Worm (Caenorhabditis elegans) whole organism, L4 larva: ENCODE data around the gene sre-27.
A peak's percentile ranks its signal among the peaks of the same experiment; 100 is the strongest.

ENCODE experiments used
- F44E2.7 ChIP-seq: fragments of 200-800 bp; sonication (Bioruptor generic); IDR thresholded peaks from 2 replicates; pipeline ENCODE4 v2.1.2; 2022; ENCODE audit warnings: missing genetic modification characterization, missing compliant biosample characterization
- R02D3.7 ChIP-seq: fragments of 150-350 bp; sonication (generic microtip); optimal IDR thresholded peaks from 3 replicates; lab custom pipeline; 2014; ENCODE audit warnings: missing biosample characterization, missing genetic modification characterization
- T20F7.1 ChIP-seq: fragments of 200-800 bp; sonication (Bioruptor generic); optimal IDR thresholded peaks from 2 replicates; lab custom pipeline; 2018; ENCODE audit warnings: mild to moderate bottlenecking, missing genetic modification characterization, missing compliant biosample characterization
- Y105C5A.15 ChIP-seq: fragments of 200-800 bp; sonication (Bioruptor generic); IDR thresholded peaks from 2 replicates; pipeline ENCODE4 v1.3.6; 2022; ENCODE audit warnings: missing genetic modification characterization, missing compliant biosample characterization
- aha-1 ChIP-seq: fragments of 150-350 bp; peaks from one replicate; lab custom pipeline; 2014; ENCODE audit warnings: missing biosample characterization, missing genetic modification characterization
- arid-1 ChIP-seq: fragments of 200-800 bp; sonication (Bioruptor generic); conservative IDR thresholded peaks from 2 replicates; pipeline ENCODE4 v1.3.6; 2022; ENCODE audit warnings: missing genetic modification reagents, missing genetic modification characterization, missing compliant biosample characterization
- ceh-44 ChIP-seq: fragments of 200-800 bp; sonication (Bioruptor generic); IDR thresholded peaks from 2 replicates; pipeline ENCODE4 v1.3.6; 2022; ENCODE audit warnings: missing genetic modification reagents, missing genetic modification characterization, missing compliant biosample characterization
- cey-2 ChIP-seq: sonication (generic microtip); optimal IDR thresholded peaks from 3 replicates; lab custom pipeline; 2017; ENCODE audit warnings: missing genetic modification characterization, mild to moderate bottlenecking, missing compliant biosample characterization, antibody characterized with exemption, borderline replicate concordance; ENCODE audit not compliant: insufficient read depth
- ctbp-1 ChIP-seq: fragments of 200-800 bp; sonication (Bioruptor generic); IDR thresholded peaks from 2 replicates; pipeline ENCODE4 v1.3.6; 2022; ENCODE audit warnings: missing genetic modification reagents, missing genetic modification characterization, missing compliant biosample characterization
- dpl-1 ChIP-seq: fragments of 150-350 bp; optimal IDR thresholded peaks from 2 replicates; lab custom pipeline; 2014; ENCODE audit warnings: missing biosample characterization, missing genetic modification reagents, missing genetic modification characterization
- egl-43 ChIP-seq: fragments of 200-800 bp; sonication (Bioruptor generic); IDR thresholded peaks from 2 replicates; pipeline ENCODE4 v1.3.6; 2022; ENCODE audit warnings: missing genetic modification reagents, missing genetic modification characterization, missing compliant biosample characterization
- fkh-10 ChIP-seq: fragments of 150-350 bp; optimal IDR thresholded peaks from 2 replicates; lab custom pipeline; 2014; ENCODE audit warnings: missing biosample characterization, missing genetic modification reagents, missing genetic modification characterization
- hif-1 ChIP-seq, 2 experiments: sonication (generic microtip); optimal IDR thresholded peaks; 2 replicates each; lab custom pipeline; 2016 to 2017; ENCODE audit warnings: missing compliant biosample characterization in 2 of 2, missing genetic modification characterization in 2 of 2, missing genetic modification reagents in 2 of 2, missing genotype in 2 of 2, mild to moderate bottlenecking in 1 of 2
- hlh-11 ChIP-seq: fragments of 200-800 bp; sonication (Bioruptor generic); optimal IDR thresholded peaks from 2 replicates; lab custom pipeline; 2018; ENCODE audit warnings: mild to moderate bottlenecking, missing genetic modification characterization, missing compliant biosample characterization
- hmg-1.1 ChIP-seq: fragments of 200-800 bp; sonication (Bioruptor generic); IDR thresholded peaks from 2 replicates; pipeline ENCODE4 v1.3.6; 2022; ENCODE audit warnings: missing genetic modification reagents, missing genetic modification characterization, missing compliant biosample characterization
- jun-1 ChIP-seq: fragments of 150-350 bp; optimal IDR thresholded peaks from 2 replicates; lab custom pipeline; 2014; ENCODE audit warnings: missing biosample characterization, missing genetic modification reagents, missing genetic modification characterization
- lin-38 ChIP-seq: fragments of 200-800 bp; sonication (Bioruptor generic); IDR thresholded peaks from 2 replicates; pipeline ENCODE4 v1.3.6; 2022; ENCODE audit warnings: missing genetic modification reagents, missing genetic modification characterization, missing compliant biosample characterization
- lsy-2 ChIP-seq, 2 experiments: fragments of 150-350 bp in 1 of 2; sonication (generic microtip) in 1 of 2; optimal IDR thresholded peaks; 2 replicates each; lab custom pipeline; 2014 to 2017; ENCODE audit warnings: missing biosample characterization in 2 of 2, missing genetic modification characterization in 2 of 2
- madf-9 ChIP-seq: fragments of 200-800 bp; sonication (Bioruptor generic); conservative IDR thresholded peaks from 2 replicates; pipeline ENCODE4 v1.3.6; 2022; ENCODE audit warnings: missing genetic modification reagents, missing genetic modification characterization, missing compliant biosample characterization
- mdt-29 ChIP-seq: fragments of 200-800 bp; sonication (Bioruptor generic); IDR thresholded peaks from 2 replicates; pipeline ENCODE4 v1.3.6; 2022; ENCODE audit warnings: missing genetic modification reagents, missing genetic modification characterization, missing compliant biosample characterization
- nhr-11 ChIP-seq: fragments of 150-350 bp; optimal IDR thresholded peaks from 2 replicates; lab custom pipeline; 2014; ENCODE audit warnings: missing biosample characterization, missing genetic modification characterization
- nhr-111 ChIP-seq: fragments of 200-800 bp; sonication (Bioruptor generic); optimal IDR thresholded peaks from 2 replicates; lab custom pipeline; 2018; ENCODE audit warnings: mild to moderate bottlenecking, missing genetic modification characterization, missing compliant biosample characterization
- nhr-237 ChIP-seq: sonication (generic microtip); optimal IDR thresholded peaks from 2 replicates; lab custom pipeline; 2017; ENCODE audit warnings: missing biosample characterization, missing genetic modification characterization
- nhr-42 ChIP-seq: fragments of 200-800 bp; sonication (Bioruptor generic); IDR thresholded peaks from 2 replicates; pipeline ENCODE4 v1.3.6; 2022; ENCODE audit warnings: missing genetic modification characterization, missing compliant biosample characterization
- nhr-6 ChIP-seq: fragments of 150-350 bp; optimal IDR thresholded peaks from 2 replicates; lab custom pipeline; 2014; ENCODE audit warnings: missing biosample characterization, missing genetic modification characterization
- pha-4 ChIP-seq, 2 experiments: fragments of 150-350 bp in 1 of 2; fragments of 200-800 bp in 1 of 2; sonication (Bioruptor generic) in 1 of 2; IDR thresholded peaks in 1 of 2; optimal IDR thresholded peaks in 1 of 2; 2 replicates each; pipeline versions ENCODE4 v1.3.6 to Lab custom; 2014 to 2022; ENCODE audit warnings: missing genetic modification characterization in 2 of 2, missing genetic modification reagents in 2 of 2, missing biosample characterization in 1 of 2, missing compliant biosample characterization in 1 of 2
- php-3 ChIP-seq: fragments of 200-800 bp; sonication (Bioruptor generic); IDR thresholded peaks from 2 replicates; pipeline ENCODE4 v1.3.6; 2022; ENCODE audit warnings: missing genetic modification reagents, missing genetic modification characterization, missing compliant biosample characterization
- pqm-1 ChIP-seq: sonication (generic microtip); optimal IDR thresholded peaks from 2 replicates; lab custom pipeline; 2017; ENCODE audit warnings: missing biosample characterization, missing genetic modification characterization
- rbr-2 ChIP-seq: sonication (generic microtip); optimal IDR thresholded peaks from 2 replicates; lab custom pipeline; 2016; ENCODE audit warnings: missing genotype, missing genetic modification characterization, missing compliant biosample characterization
- sdz-12 ChIP-seq: fragments of 200-800 bp; sonication (Bioruptor generic); optimal IDR thresholded peaks from 2 replicates; lab custom pipeline; 2018; ENCODE audit warnings: mild to moderate bottlenecking, missing genetic modification characterization, missing compliant biosample characterization
- set-16 ChIP-seq: fragments of 200-800 bp; sonication (Bioruptor generic); IDR thresholded peaks from 2 replicates; pipeline ENCODE4 v1.3.6; 2022; ENCODE audit warnings: missing genetic modification reagents, missing genetic modification characterization, missing compliant biosample characterization
- unc-62 ChIP-seq, 3 experiments: fragments of 150-350 bp in 1 of 3; sonication (generic microtip); optimal IDR thresholded peaks in 2 of 3; peaks in 1 of 3; 1 replicate in 1 of 3; 2 replicates in 2 of 3; lab custom pipeline; 2014 to 2017; ENCODE audit warnings: missing biosample characterization in 3 of 3, missing genetic modification characterization in 3 of 3, missing genetic modification reagents in 3 of 3, missing genotype in 1 of 3
- vab-7 ChIP-seq: fragments of 200-800 bp; sonication (Bioruptor generic); IDR thresholded peaks from 2 replicates; pipeline ENCODE4 v1.3.6; 2022; ENCODE audit warnings: missing genetic modification reagents, missing genetic modification characterization, missing compliant biosample characterization
- ztf-7 ChIP-seq: fragments of 150-350 bp; optimal IDR thresholded peaks from 2 replicates; lab custom pipeline; 2014; ENCODE audit warnings: missing biosample characterization, missing genetic modification characterization

Gene sre-27

DNA sequence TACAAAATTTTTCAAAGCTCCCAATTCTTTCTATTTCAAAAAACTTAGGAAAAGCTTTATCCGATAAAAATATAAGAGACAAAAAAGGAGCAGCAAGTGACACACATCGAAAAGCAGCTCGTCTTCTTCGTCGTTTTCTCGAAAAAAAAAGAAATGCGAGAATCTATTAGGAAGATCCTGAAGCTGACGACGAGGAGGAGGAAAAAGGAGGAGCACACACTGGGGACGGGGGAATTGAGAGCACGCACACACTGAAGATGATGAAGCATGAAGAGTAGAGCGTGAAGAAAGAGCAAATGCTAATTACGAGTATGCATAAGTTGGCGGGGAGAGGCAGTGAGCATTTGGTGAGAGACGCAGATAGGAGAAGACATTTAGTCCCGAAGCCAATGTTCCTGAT, 43.5 kb downstream of the sre-27 start:
- TF ChIP-seq hlh-11 (tag; lab: Kevin White, UChicago) (no peak), nhr-42 (GFP tag; lab: Robert Waterston, UW) (no peak), nhr-11 (tag; lab: Kevin White, UChicago) (no peak), fkh-10 (GFP tag; lab: Kevin White, UChicago) (peak; percentile 55), ctbp-1 (GFP tag; lab: Robert Waterston, UW) (no peak), egl-43 (GFP tag; lab: Robert Waterston, UW) (no peak), aha-1 (tag; lab: Kevin White, UChicago) (peak; percentile 92), F44E2.7 (GFP tag; lab: Robert Waterston, UW) (no peak), lin-38 (GFP tag; lab: Robert Waterston, UW) (no peak), sdz-12 (GFP tag; lab: Kevin White, UChicago) (no peak), php-3 (GFP tag; lab: Robert Waterston, UW) (no peak), dpl-1 (GFP tag; lab: Kevin White, UChicago) (no peak), unc-62 (GFP tag; optimal IDR thresholded peaks at IDR 0.05 in 1 of 2; lab: Kevin White, UChicago) (peak in 1 of 2 experiments; percentile 98), unc-62 (tag; optimal IDR thresholded peaks at IDR 0.05; lab: Kevin White, UChicago) (no peak), nhr-237 (tag; lab: Kevin White, UChicago) (no peak), vab-7 (GFP tag; lab: Robert Waterston, UW) (peak; percentile 28; the same call in 1 of the 2 replicates), pqm-1 (tag; lab: Kevin White, UChicago) (no peak), jun-1 (no peak), hmg-1.1 (GFP tag; lab: Robert Waterston, UW) (0 out of 2 replicates have a peak, but pooled peaks have one; percentile 14), lsy-2 (tag; optimal IDR thresholded peaks at IDR 0.05; lab: Kevin White, UChicago) (peak in 1 of 2 experiments; percentile 16), R02D3.7 (tag; lab: Kevin White, UChicago) (no peak), ceh-44 (GFP tag; lab: Robert Waterston, UW) (no peak)

DNA sequence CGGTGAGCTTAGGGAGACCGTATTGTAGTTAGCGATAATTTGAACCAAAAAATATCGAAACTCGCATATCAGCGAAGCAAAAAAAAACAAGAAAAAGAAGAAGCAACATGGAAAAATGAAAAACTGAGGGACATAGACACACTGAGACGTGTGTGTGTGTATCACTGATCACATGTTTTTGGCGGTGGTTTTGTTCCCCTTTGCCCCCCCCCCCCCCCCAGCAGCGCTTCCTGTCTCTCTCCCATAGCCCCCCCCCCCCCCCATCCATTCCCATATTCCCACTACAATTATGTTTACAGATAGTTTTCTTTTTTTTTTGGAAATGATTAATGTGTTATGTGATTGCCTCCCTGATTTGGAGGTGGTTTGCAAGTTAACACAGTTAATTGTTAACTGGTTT, 48.2 kb downstream of the sre-27 start:
- TF ChIP-seq cey-2 (tag; lab: Kevin White, UChicago) (no peak), nhr-6 (tag; lab: Kevin White, UChicago) (no peak), rbr-2 (tag; lab: Kevin White, UChicago) (no peak), arid-1 (GFP tag; lab: Robert Waterston, UW) (no peak), hif-1 (tag; optimal IDR thresholded peaks at IDR 0.05; lab: Kevin White, UChicago) (peak in 1 of 2 experiments; percentile 16), mdt-29 (GFP tag; lab: Robert Waterston, UW) (no peak), T20F7.1 (no peak), nhr-11 (tag; lab: Kevin White, UChicago) (no peak), ceh-44 (GFP tag; lab: Robert Waterston, UW) (no peak), nhr-111 (no peak), php-3 (GFP tag; lab: Robert Waterston, UW) (no peak), Y105C5A.15 (GFP tag; lab: Robert Waterston, UW) (no peak), pha-4 (GFP tag; IDR thresholded peaks at IDR 0.05; lab: Robert Waterston, UW) (no peak), pha-4 (tag; optimal IDR thresholded peaks at IDR 0.05; lab: Kevin White, UChicago) (no peak), ztf-7 (tag; lab: Kevin White, UChicago) (no peak), madf-9 (GFP tag; lab: Robert Waterston, UW) (no peak), set-16 (GFP tag; lab: Robert Waterston, UW) (peak; percentile 66)
- TF ChIP-seq, all 104 proteins: peak for 2
